Fruit fly (Drosophila melanogaster) whole organism: ENCODE measurements around the gene CG14569.

Experiments used
- CG8478 ChIP-seq: fragments of >200 bp; optimal IDR thresholded peaks from 2 replicates; lab custom pipeline; 2018; ENCODE audit warnings: inconsistent platforms
- EcR ChIP-seq, 2 experiments: fragments of >200 bp; optimal IDR thresholded peaks; 2 replicates each; lab custom pipeline; 2017; ENCODE audit warnings: missing biosample characterization in 2 of 2, missing genetic modification characterization in 2 of 2, missing genetic modification reagents in 2 of 2
- psq ChIP-seq: fragments of >200 bp; optimal IDR thresholded peaks from 2 replicates; lab custom pipeline; 2017

dm6 chr3L:21730354-21730753 is 996 bp downstream of the CG14569 start, which contains the start of gene CG14570:
- TF ChIP-seq psq, result no peak
- TF ChIP-seq EcR (GFP tag; optimal IDR thresholded peaks at IDR 0.05; lab: Kevin White, UChicago), result no peak
- no peak for TF ChIP-seq CG8478 (lab: Kevin White, UChicago)
